Fruit fly (Drosophila melanogaster): ENCODE results near the gene CG15482.

CG15482 gene

DNA sequence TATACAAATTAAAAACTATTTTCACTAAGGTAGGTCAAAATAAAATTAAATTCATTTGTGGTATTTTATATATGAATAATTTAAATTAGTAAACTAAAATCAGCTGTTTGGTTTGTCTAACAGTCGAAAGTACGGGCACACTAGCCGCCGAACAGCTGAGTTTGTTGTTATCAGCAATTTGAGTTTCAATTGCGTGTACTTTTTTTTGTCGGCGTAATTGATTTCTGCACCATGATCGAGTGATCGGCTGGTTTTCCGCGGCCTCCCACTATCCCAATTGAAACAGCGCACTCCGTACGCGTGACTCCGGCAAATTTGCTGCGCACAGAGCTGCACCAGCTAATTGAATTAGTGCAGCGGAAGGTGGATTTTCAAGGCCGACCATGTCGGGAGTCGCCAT, 32.5 kb downstream of the CG15482 start, which contains the start of gene Alg7 (continued):
- no peak for TF ChIP-seq CG7745 (tag; optimal IDR thresholded peaks at IDR 0.05)
- peak; percentile 6 for TF ChIP-seq BEAF-32 (GFP tag; optimal IDR thresholded peaks at IDR 0.05)
- TF ChIP-seq CG15479 (GFP tag; optimal IDR thresholded peaks at IDR 0.05) = peak; percentile 78
- peak; percentile 19 for TF ChIP-seq CG14710 (tag; optimal IDR thresholded peaks at IDR 0.05)
- no peak for TF ChIP-seq ERR (GFP tag; optimal IDR thresholded peaks at IDR 0.05)
- TF ChIP-seq yki (optimal IDR thresholded peaks at IDR 0.05) = no peak
- TF ChIP-seq CG2129 (GFP tag; IDR thresholded peaks at IDR 0.05; ENCODE audit: partially characterized antibody) = 0 out of 2 replicates have a peak, but pooled peaks have one; percentile 16
- no peak for TF ChIP-seq CG32532 (GFP tag; IDR thresholded peaks at IDR 0.05)
- TF ChIP-seq CG18011 (GFP tag; optimal IDR thresholded peaks at IDR 0.05) = no peak
- no peak for TF ChIP-seq Oli (tag; optimal IDR thresholded peaks at IDR 0.05)
- no peak for TF ChIP-seq CG15696 (tag; optimal IDR thresholded peaks at IDR 0.05)
- no peak for TF ChIP-seq gem (tag; optimal IDR thresholded peaks at IDR 0.05)
- no peak for TF ChIP-seq cg (GFP tag; optimal IDR thresholded peaks at IDR 0.05)
- no peak for TF ChIP-seq CG16813 (GFP tag; IDR thresholded peaks at IDR 0.05; ENCODE audit: partially characterized antibody)
- TF ChIP-seq CG14860 (GFP tag; IDR thresholded peaks at IDR 0.05; ENCODE audit: partially characterized antibody) = no peak
- no peak for TF ChIP-seq dmrt11E (tag; optimal IDR thresholded peaks at IDR 0.05)
- peak; percentile 55; the same call in 1 of the 3 replicates for TF ChIP-seq CG34422 (GFP tag; IDR thresholded peaks at IDR 0.05)
- TF ChIP-seq CG31365 (tag; optimal IDR thresholded peaks at IDR 0.05) = no peak
- no peak for TF ChIP-seq bbx (GFP tag; IDR thresholded peaks at IDR 0.05; ENCODE audit: partially characterized antibody)
- TF ChIP-seq al (GFP tag; IDR thresholded peaks at IDR 0.05) = no peak
- TF ChIP-seq Hr78 (GFP tag; optimal IDR thresholded peaks at IDR 0.05) = no peak
- no peak for TF ChIP-seq Dip3 (GFP tag; optimal IDR thresholded peaks at IDR 0.05)
- TF ChIP-seq Hsf (GFP tag; optimal IDR thresholded peaks at IDR 0.05) = no peak
- TF ChIP-seq Sin3A (optimal IDR thresholded peaks at IDR 0.05) = peak; percentile 1
- TF ChIP-seq stwl (tag; optimal IDR thresholded peaks at IDR 0.05) = peak; percentile 16
- TF ChIP-seq CG10654 (GFP tag; optimal IDR thresholded peaks at IDR 0.05) = no peak
- TF ChIP-seq CG16815 (GFP tag; optimal IDR thresholded peaks at IDR 0.05) = no peak
- TF ChIP-seq CG10274 (GFP tag; optimal IDR thresholded peaks at IDR 0.05) = no peak
- no peak for TF ChIP-seq HmgD (GFP tag; optimal IDR thresholded peaks at IDR 0.05)
- no peak for TF ChIP-seq br (optimal IDR thresholded peaks at IDR 0.05)
- TF ChIP-seq dpn (GFP tag; optimal IDR thresholded peaks at IDR 0.05) = no peak
- TF ChIP-seq B-H2 (GFP tag; optimal IDR thresholded peaks at IDR 0.05) = no peak
- TF ChIP-seq rib (GFP tag; IDR thresholded peaks at IDR 0.05) = no peak
- no peak for TF ChIP-seq CG11504 (tag; optimal IDR thresholded peaks at IDR 0.05)
- no peak for TF ChIP-seq Hr39 (optimal IDR thresholded peaks at IDR 0.05)
- no peak for TF ChIP-seq CG16863 (GFP tag; optimal IDR thresholded peaks at IDR 0.05)
- no peak for TF ChIP-seq Hmx (GFP tag; optimal IDR thresholded peaks at IDR 0.05)
- TF ChIP-seq Atf-2 (GFP tag; optimal IDR thresholded peaks at IDR 0.05) = no peak
- TF ChIP-seq Xrp1 (GFP tag; IDR thresholded peaks at IDR 0.05) = no peak
- TF ChIP-seq CG43689 (GFP tag; IDR thresholded peaks at IDR 0.05) = no peak
- no peak for TF ChIP-seq CG4328 (GFP tag; optimal IDR thresholded peaks at IDR 0.05)
- peak; percentile 50 for TF ChIP-seq CG10267 (tag; optimal IDR thresholded peaks at IDR 0.05)
- no peak for TF ChIP-seq CG30403 (GFP tag; optimal IDR thresholded peaks at IDR 0.05)
- TF ChIP-seq zen2 (GFP tag; IDR thresholded peaks at IDR 0.05; ENCODE audit: partially characterized antibody) = no peak
- TF ChIP-seq HHEX (GFP tag; optimal IDR thresholded peaks at IDR 0.05) = no peak
- TF ChIP-seq Lim3 (GFP tag; IDR thresholded peaks at IDR 0.05) = no peak
- TF ChIP-seq zen (tag; optimal IDR thresholded peaks at IDR 0.05) = peak; percentile 4
- TF ChIP-seq croc (GFP tag; conservative IDR thresholded peaks at IDR 0.05) = no peak
- TF ChIP-seq HLHmδ (GFP tag; optimal IDR thresholded peaks at IDR 0.05) = no peak
- TF ChIP-seq vvl (GFP tag; IDR thresholded peaks at IDR 0.05) = peak; percentile 70; the same call in 1 of the 2 replicates
- TF ChIP-seq CG17802 (tag; optimal IDR thresholded peaks at IDR 0.05) = no peak
- 0 out of 3 replicates have a peak, but pooled peaks have one; percentile 10 for TF ChIP-seq ci (GFP tag; IDR thresholded peaks at IDR 0.05)

All from whole organism, embryonic.